Worm (Caenorhabditis elegans) whole organism, L2 larva: ENCODE data around the gene flr-4.

Experiments
- lin-39 ChIP-seq: fragments of 150-350 bp; optimal IDR thresholded peaks from 2 replicates; lab custom pipeline; 2014; ENCODE audit warnings: missing biosample characterization, missing genetic modification reagents, missing genetic modification characterization
- nhr-12 ChIP-seq: fragments of 150-350 bp; optimal IDR thresholded peaks from 2 replicates; lab custom pipeline; 2014; ENCODE audit warnings: missing biosample characterization, missing genetic modification characterization

DNA sequence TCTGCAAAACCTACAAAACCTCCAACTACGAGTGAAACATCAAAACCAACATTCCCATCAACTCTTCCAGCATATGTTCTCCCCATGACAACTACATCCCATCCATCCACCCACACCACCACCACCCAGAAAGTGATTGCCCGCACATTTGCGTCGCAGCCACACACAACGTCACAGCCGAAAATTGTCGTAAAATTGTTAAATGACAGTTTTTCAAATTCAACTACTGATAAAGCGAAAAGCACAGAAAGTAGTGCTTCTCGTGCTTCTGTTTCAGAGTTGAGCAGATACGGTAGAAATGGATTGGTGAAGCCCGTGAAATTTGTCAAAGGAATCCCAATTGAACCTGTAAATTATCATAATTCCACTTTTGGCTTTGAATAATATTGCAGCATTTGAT, 1.4 kb upstream of the flr-4 start:
- TF ChIP-seq lin-39 = no peak
- no peak for TF ChIP-seq nhr-12 (tag; lab: Kevin White, UChicago)
